Fruit fly (Drosophila melanogaster) whole organism, wandering third instar larva: ENCODE results near the gene CG46513.
"Not testable (repeated sequence)": the region's sequence is repeated elsewhere in the genome, so short reads cannot be mapped to it uniquely, and the experiment has no call there.

Experiments used
- Hr83 ChIP-seq: fragments of 200-300 bp; sonication (Bioruptor generic); optimal IDR thresholded peaks from 2 replicates; lab custom pipeline; 2016; ENCODE audit warnings: missing biosample characterization, mild to moderate bottlenecking, missing genetic modification characterization, moderate library complexity; ENCODE audit not compliant: poor library complexity, severe bottlenecking
- br ChIP-seq: fragments of 200-800 bp; sonication (Bioruptor generic); optimal IDR thresholded peaks from 2 replicates; lab custom pipeline; 2016; ENCODE audit warnings: missing biosample characterization, missing genetic modification characterization
- ey ChIP-seq: fragments of 200-800 bp; sonication (Bioruptor generic); optimal IDR thresholded peaks from 2 replicates; lab custom pipeline; 2016; ENCODE audit warnings: missing biosample characterization, missing genetic modification characterization
- fru ChIP-seq: fragments of 200-800 bp; sonication (Bioruptor generic); optimal IDR thresholded peaks from 3 replicates; lab custom pipeline; 2016; ENCODE audit warnings: missing biosample characterization, mild to moderate bottlenecking, missing genetic modification characterization
- lola ChIP-seq: fragments of >200 bp; optimal IDR thresholded peaks from 2 replicates; lab custom pipeline; 2017; ENCODE audit warnings: missing biosample characterization, missing genetic modification characterization
- pan ChIP-seq: fragments of >200 bp; optimal IDR thresholded peaks from 2 replicates; lab custom pipeline; 2017
- sage ChIP-seq: fragments of 200-800 bp; sonication (Bioruptor generic); optimal IDR thresholded peaks from 2 replicates; lab custom pipeline; 2016; ENCODE audit warnings: missing biosample characterization, mild to moderate bottlenecking, missing genetic modification characterization
- tai ChIP-seq: sonication (Bioruptor generic); optimal IDR thresholded peaks from 2 replicates; lab custom pipeline; 2016; ENCODE audit warnings: missing biosample characterization, missing genetic modification characterization
- usp ChIP-seq: fragments of >200 bp; optimal IDR thresholded peaks from 2 replicates; lab custom pipeline; 2017; ENCODE audit warnings: missing biosample characterization, missing genetic modification characterization

dm6 chrX:22147489-22147888, 44.6 kb upstream of the CG46513 start, which contains the start of gene CG46504:
- not testable (repeated sequence) for TF ChIP-seq Hr83 (GFP tag; lab: Kevin White, UChicago); usp (GFP tag; lab: Kevin White, UChicago); lola (GFP tag; lab: Kevin White, UChicago); pan (lab: Kevin White, UChicago); fru (GFP tag; lab: Kevin White, UChicago); ey (GFP tag; lab: Kevin White, UChicago); sage; br; tai (GFP tag; lab: Kevin White, UChicago)
